Fruit fly (Drosophila melanogaster): ENCODE measurements around the gene loco.
A peak's percentile ranks its signal among the peaks of the same experiment; 100 is the strongest.

loco gene

DNA sequence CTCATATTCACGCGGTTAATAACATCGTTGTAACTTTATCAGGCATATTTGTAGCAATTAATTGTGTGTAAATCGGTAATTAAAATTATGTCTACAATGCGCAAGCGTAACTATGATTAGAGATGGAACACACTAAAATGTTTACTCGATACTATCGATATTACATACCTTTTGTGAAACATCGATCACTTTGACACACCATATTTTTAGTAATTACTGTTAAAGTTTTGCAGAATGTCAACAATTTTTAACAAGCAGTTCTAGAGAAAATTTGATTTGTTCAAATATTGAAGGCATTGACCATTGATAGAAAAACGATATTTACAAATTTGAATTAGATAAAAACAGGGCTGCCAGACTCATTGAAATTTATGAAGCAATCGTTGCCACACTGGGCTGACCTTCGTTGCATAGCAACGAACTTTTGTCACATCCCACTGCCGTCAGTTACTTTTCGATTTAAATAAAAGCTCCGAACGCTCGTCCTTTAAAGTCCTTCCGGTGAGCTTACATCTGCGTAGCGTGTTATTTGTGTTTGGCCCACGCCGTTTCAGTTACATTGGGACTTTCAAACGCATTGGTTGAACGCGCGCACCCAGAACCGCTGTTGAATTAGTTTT is at the start of gene loco, which contains the start of gene wake:
Gene loco (minus strand): TSS at position 149 of the 620 bp plus-strand sequence.
Gene wake (plus strand): TSS at position 570 of the 620 bp plus-strand sequence.
- TF ChIP-seq CG17801 (GFP tag; optimal IDR thresholded peaks at IDR 0.05; ENCODE audit: partially characterized antibody): no peak

DNA sequence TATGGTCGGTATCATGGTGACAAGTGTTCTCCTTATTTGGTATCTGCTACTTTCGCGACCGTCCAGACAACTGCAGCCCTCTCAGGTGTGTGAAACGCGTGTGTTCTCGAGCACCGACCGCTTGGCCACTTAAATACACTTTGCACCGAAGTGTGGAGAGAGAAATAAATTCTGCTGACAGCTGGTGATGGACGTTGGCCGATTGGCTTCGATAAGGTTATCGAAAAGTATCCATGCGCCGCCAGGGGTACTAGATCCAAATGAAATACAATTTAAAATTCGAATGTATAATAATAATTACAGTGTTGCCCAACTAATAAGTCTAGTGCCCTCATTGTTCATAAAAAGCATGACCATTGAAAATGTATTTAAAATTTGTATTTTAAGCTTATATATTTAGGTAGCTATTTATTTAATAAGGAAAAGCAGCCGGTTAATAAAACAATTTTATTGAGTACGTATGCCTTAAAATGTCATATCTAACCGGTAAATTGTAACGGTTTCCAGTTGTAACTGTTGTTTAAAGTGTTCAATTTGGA is 47.2 kb upstream of the loco start, which contains the start of the genes Gclm and CG17625:
Gene Gclm (minus strand): TSS at position 175 of the 539 bp plus-strand sequence.
Gene CG17625 (plus strand): TSS at position 514 of the 539 bp plus-strand sequence.
- peak; percentile 83 for TF ChIP-seq CG17801 (GFP tag; optimal IDR thresholded peaks at IDR 0.05; ENCODE audit: partially characterized antibody)

DNA sequence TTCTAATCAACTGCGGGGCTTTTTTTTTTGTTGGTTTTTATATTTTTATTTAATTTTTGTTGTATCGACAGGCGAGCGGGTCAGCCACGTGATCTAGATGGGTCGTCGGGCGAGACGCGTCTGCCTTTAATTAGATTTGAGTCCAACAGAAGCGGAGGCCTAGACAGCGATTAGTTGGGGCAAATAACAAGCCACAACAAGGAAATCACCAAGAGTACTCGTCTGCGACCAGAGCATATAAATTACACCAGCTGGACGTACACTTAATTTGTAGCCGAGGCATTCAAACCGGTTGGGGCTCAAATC is 45.7 kb upstream of the loco start:
- TF ChIP-seq CG17801 (GFP tag; optimal IDR thresholded peaks at IDR 0.05; ENCODE audit: partially characterized antibody): no peak

DNA sequence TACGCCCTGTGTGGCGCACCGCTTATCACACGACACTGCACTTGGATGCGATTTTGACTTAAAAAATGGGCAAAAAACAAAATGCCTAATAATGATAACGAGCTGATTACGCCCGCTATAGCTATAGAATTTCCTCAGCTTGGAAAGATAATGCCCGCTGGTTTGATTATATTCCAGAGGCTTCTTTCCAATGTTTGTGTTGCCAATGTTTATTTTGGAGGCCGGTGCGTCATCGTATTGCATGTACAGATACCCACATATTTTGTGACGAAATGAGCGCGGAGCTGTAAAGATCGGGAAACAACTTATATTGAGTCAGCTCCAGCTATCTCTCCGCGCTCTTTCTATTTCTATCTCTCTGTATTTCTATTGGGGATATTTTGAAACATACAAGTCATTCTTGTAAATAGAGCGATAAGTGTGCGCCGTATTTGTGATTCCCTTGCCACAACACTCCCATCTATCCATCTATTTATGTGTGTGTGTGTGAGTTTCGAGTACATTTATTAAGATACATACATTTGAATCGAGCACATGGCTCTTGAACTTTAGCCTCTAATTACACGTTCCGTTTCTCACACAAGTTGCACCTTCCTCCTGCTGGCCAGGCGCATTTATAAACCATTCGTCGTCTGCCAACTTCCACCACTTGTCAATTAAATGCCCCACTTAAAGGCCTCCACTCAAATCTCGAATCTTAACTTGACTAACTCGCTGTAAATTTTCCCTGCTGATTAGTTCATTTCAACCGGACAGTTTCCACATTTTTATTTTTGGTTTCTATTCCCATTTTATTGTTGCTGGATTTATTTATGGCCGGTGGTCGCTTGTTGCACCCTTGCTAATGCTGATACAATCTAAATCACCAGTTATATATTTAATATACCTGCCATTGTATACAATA is 45.1 kb upstream of the loco start:
- no peak for TF ChIP-seq CG17801 (GFP tag; optimal IDR thresholded peaks at IDR 0.05; ENCODE audit: partially characterized antibody)

DNA sequence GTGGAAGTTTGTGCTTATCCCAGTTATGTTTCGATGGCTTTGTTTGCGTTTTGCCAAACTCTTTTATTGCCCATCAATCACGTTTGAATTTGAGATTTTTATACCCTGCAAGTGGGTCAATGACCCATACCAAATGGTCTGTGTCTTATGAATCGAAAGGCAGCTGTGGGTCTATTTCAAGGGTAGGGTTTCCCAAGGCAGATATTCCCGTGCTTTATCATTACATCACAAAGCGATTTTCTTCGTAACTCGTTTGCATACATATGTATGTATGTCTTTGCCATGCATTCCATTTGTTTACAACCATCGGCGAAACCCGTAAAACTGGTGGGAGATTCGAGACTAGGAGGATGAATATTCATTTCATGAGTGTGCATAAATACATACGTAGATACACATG is 36.3 kb upstream of the loco start:
- no peak for TF ChIP-seq CG17801 (GFP tag; optimal IDR thresholded peaks at IDR 0.05; ENCODE audit: partially characterized antibody)

DNA sequence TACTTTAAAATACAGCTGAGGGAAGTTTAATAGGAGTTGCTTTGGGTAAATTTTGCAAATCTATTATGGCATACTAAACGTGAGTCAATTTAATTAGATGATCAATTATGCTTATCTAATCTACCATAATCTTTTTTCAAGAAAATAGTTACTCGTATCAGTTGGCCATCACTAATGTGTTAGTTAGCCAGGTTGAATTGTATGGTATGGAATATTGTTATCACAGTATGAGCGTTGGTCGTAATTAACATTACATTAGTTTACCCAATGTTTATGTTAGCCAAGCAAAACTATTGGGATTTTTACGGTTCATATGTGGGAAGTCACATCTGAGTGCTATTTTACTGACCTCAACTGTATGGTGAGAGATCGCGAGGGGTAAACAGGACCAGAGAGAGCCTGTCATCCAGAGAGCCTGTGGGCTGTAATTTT is 34.4 kb upstream of the loco start:
- no peak for TF ChIP-seq CG17801 (GFP tag; optimal IDR thresholded peaks at IDR 0.05; ENCODE audit: partially characterized antibody)

DNA sequence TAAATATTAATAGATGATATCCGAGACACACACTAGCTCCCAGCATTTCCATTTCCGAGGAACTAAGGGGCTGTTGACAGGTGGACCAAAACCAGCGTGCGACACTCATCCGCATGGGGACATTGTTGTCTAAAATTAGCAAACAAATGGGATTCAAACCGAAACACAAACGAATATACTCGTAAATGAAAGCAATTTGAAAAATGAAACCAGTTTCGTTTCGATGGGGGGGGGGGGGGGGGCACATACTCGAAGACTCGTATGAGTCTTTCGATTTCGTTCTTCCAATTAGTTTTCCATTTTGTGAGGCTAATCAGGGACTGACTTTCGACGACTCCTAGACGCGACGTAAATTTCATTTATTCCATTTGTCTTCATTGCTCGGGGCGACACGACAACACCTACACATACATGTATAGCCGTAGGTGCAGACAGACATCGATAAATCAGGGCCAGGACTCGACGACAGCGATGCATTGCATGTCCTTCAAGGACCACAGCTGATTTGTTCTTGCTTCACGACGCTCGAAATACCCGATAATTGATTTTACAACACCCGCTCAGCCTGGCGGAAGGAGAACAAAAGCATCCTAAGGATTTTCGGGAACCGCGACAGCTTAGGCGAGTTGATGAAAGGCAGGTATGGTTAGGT is 33.6 kb upstream of the loco start:
- TF ChIP-seq CG17801 (GFP tag; optimal IDR thresholded peaks at IDR 0.05; ENCODE audit: partially characterized antibody): no peak

DNA sequence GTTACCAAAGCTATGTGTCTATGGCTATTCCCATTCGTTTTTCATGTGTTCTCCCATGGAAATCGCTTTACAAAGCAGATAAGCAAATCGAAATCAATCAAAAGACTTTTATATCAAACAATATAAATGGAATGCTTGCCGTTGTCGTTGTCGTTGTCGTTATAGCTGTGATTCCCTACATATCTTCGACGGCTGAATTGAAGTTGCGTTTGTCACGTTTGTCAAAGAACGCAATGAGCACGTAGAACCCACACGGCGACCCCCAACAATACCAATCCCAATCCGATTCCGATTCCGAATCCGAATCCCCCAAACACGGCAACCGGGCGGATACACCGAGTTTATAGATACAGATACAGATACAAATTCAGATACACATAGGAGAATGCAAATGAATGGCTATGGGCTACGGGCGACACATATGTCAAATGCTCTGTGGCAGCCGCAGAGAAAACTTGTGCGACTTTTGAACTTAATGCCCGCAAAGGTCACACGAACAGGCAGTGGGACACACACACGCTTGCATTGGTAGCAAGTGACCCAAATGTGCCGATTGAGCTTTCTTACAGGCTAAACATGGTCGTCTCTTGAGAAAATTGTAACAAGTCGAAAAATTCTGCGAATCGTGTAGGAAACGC is 30.7 kb upstream of the loco start:
- TF ChIP-seq CG17801 (GFP tag; optimal IDR thresholded peaks at IDR 0.05; ENCODE audit: partially characterized antibody): no peak

DNA sequence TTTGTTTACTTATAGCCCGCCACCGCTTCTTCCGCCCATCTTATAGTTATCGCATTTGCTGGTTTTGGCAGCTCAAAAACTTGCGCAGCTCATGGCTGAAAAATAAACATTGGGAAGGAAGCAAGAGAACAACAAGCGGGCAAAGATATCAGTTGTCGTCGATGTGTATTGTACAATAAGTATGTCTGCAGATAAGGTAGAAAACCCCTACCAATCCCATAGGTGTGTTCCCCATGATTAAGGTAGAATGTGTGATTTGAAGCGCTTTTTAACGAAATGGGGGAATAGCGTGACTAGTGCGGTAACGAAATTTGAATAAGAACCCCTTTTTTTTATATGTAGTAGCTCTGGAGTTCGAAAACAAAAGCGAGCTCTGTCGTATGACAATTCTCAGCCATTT is 29.9 kb upstream of the loco start:
- TF ChIP-seq CG17801 (GFP tag; optimal IDR thresholded peaks at IDR 0.05; ENCODE audit: partially characterized antibody): no peak

DNA sequence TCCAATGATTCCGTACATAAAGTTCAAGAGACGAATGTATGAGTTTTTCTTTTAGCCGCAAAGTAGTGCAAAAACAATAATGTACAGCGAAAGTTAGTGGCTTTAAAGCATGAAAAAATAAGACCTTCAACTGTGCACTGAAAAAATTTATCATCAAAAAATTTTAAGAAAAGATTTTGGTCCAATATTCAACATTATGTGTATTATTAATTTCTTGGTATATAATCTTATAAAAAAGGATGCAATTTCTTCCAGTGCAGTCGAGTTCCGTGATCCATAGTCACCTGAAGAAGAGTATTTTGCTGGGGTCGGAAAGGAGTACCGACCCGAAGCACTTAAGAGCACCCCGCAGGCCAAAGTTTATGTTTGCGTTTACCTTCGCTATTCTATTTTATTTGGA is 29.4 kb upstream of the loco start:
- no peak for TF ChIP-seq CG17801 (GFP tag; optimal IDR thresholded peaks at IDR 0.05; ENCODE audit: partially characterized antibody)

DNA sequence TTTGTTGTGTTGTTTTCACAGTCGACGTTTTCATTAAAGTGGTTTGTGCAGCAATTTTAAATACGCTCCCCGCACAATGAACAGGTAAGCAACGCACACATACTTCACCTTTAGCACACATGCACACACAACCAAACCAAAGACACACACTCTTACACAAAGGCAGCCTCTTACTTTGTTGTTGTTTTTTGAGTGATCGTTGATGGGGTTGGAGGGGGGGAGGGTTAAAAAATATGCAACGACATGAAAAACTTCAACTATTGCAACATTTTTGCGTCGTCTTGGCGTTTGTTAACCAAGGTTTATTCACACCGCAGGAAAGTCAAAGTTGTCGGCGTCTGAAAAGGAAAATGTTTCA is 28.8 kb upstream of the loco start:
- TF ChIP-seq CG17801 (GFP tag; optimal IDR thresholded peaks at IDR 0.05; ENCODE audit: partially characterized antibody): no peak

DNA sequence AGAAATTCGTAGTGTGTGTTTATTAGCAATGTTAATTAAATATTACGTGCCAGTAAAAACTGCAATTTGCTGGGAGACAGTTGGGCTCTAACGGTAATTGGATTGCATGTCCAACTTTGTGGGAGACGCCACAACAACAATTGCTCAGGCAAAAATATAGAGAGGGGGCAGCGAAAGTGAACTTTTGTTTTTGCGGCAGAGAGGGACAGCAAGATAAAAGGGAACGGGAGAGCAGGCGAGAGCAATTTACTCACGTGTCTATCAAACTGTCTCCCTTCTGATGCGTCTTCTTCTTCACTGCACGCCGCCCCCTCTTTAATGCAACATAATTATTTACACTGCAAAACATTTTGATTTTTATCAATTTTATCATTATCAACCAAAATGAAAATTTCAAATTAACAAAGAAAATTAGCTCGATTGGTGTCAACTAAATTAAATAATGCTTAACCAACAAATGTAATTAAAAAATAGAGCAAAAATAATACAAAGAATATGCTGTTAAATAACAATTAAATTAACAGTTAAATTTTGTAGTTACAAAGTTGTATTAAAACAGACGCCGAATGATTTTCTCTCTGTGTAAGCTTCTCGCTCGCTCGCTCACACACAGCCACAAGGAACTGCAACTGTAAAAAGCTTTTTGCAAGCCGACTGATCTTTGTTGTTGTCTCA is 28.2 kb upstream of the loco start:
- TF ChIP-seq CG17801 (GFP tag; optimal IDR thresholded peaks at IDR 0.05; ENCODE audit: partially characterized antibody): peak; percentile 91

DNA sequence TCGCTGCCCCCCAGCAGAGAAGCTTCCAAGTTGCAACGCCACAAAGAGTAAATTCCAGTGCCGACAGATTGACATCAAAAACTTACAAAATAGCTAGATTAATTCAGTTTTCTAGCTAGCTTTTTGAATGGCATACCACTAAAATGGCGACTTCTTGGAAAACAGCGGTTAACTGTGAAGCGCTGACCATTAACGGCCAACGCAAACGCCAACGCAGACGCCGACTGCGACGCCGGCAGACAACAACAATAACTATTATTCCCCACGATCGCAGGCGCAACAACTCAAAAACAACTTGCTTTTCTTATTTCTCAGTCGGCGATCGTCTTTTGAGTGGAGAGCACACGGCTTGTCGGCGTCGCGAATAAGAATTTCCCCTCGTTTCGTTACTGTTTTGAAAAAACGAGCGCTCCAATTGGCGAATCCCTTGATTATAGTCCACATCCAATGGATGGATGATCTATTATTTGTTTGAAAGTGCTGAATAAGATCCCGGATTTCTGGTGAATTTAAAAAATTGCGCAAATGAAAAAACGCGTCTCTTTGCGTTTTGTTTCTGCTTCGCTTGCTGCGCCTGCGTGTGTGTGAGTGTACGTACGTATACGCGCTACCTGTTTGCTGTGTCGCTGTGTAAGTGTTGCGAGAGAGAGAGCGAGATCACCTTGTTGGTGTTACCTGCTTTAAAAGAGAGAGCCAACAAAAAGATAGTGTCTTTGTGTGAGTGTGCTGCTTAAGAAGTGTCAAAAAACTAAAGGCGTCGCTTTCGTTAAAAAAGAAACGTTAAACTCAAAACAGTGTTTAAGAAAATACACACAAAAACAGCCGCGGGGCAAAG is 27.5 kb upstream of the loco start:
- peak; percentile 49 for TF ChIP-seq CG17801 (GFP tag; optimal IDR thresholded peaks at IDR 0.05; ENCODE audit: partially characterized antibody)

DNA sequence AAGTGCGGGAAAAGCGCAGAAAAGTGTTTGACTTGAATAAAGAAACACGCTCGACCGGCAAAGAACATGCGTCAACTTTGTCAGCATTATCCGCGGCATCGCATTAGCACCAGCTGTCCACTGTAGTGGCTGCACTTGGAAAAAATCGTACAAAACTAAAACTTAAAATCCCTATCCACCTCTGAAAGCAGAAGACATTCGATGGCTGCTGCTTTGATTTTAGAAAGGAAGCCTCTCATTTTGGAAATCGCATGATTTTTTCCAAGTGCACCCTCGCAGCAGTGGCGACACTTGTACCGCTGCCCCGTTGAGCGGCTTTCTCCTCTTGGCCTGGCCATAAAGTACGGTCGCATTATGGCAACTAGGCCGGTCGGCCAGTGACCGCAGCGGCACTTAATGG is 25.1 kb upstream of the loco start:
- TF ChIP-seq CG17801 (GFP tag; optimal IDR thresholded peaks at IDR 0.05; ENCODE audit: partially characterized antibody): no peak
